Worm (Caenorhabditis elegans) whole organism, L3 larva: ENCODE measurements around the gene srx-86.

Experiments
- R02D3.7 ChIP-seq: fragments of 150-350 bp; optimal IDR thresholded peaks from 2 replicates; lab custom pipeline; 2014; ENCODE audit warnings: missing biosample characterization, missing genetic modification characterization
- ZK546.5 ChIP-seq: sonication (generic microtip); optimal IDR thresholded peaks from 2 replicates; lab custom pipeline; 2017; ENCODE audit warnings: missing biosample characterization, missing genetic modification characterization
- ama-1 ChIP-seq: fragments of 150-350 bp; optimal IDR thresholded peaks from 2 replicates; lab custom pipeline; 2018
- ceh-16 ChIP-seq: sonication (generic microtip); optimal IDR thresholded peaks from 2 replicates; lab custom pipeline; 2017; ENCODE audit warnings: missing biosample characterization, missing genetic modification characterization
- ceh-82 ChIP-seq: fragments of 150-350 bp; optimal IDR thresholded peaks from 2 replicates; lab custom pipeline; 2014; ENCODE audit warnings: missing biosample characterization, missing genetic modification characterization
- ceh-9 ChIP-seq: sonication (generic microtip); optimal IDR thresholded peaks from 2 replicates; lab custom pipeline; 2018; ENCODE audit warnings: missing biosample characterization, missing genetic modification characterization
- daf-12 ChIP-seq: fragments of 150-350 bp; optimal IDR thresholded peaks from 2 replicates; lab custom pipeline; 2014; ENCODE audit warnings: missing biosample characterization, missing genetic modification reagents, missing genetic modification characterization
- egl-27 ChIP-seq: sonication (generic microtip); optimal IDR thresholded peaks from 4 replicates; lab custom pipeline; 2017; ENCODE audit warnings: missing biosample characterization, missing genetic modification reagents, missing genetic modification characterization
- egl-5 ChIP-seq: fragments of 150-350 bp; optimal IDR thresholded peaks from 2 replicates; lab custom pipeline; 2017; ENCODE audit warnings: missing biosample characterization, missing genetic modification reagents, missing genetic modification characterization, inconsistent platforms
- elt-1 ChIP-seq: fragments of 150-350 bp; optimal IDR thresholded peaks from 2 replicates; lab custom pipeline; 2014; ENCODE audit warnings: missing biosample characterization, missing genetic modification characterization
- elt-3 ChIP-seq, 3 experiments: fragments of 150-350 bp in 1 of 3; sonication (generic microtip) in 2 of 3; optimal IDR thresholded peaks; 2 replicates in 2 of 3; 4 replicates in 1 of 3; lab custom pipeline; 2014 to 2017; ENCODE audit warnings: missing biosample characterization in 3 of 3, missing genetic modification characterization in 3 of 3
- eor-1 ChIP-seq, 2 experiments: fragments of 150-350 bp; optimal IDR thresholded peaks; 2 replicates each; lab custom pipeline; 2014 to 2018; ENCODE audit warnings: missing biosample characterization in 2 of 2, missing genetic modification characterization in 2 of 2
- fkh-10 ChIP-seq: sonication (generic microtip); optimal IDR thresholded peaks from 2 replicates; lab custom pipeline; 2017; ENCODE audit warnings: missing biosample characterization, missing genetic modification reagents, missing genetic modification characterization
- fkh-2 ChIP-seq: fragments of 150-350 bp; optimal IDR thresholded peaks from 2 replicates; lab custom pipeline; 2014; ENCODE audit warnings: missing biosample characterization, missing genetic modification reagents, missing genetic modification characterization
- hmg-11 ChIP-seq: sonication (generic microtip); optimal IDR thresholded peaks from 2 replicates; lab custom pipeline; 2016; ENCODE audit warnings: missing genetic modification characterization, missing compliant biosample characterization
- lin-15B ChIP-seq: fragments of 150-350 bp; optimal IDR thresholded peaks from 2 replicates; lab custom pipeline; 2014; ENCODE audit warnings: missing biosample characterization, missing genetic modification characterization
- lin-39 ChIP-seq: fragments of 150-350 bp; optimal IDR thresholded peaks from 2 replicates; lab custom pipeline; 2018; ENCODE audit warnings: missing biosample characterization, missing genetic modification reagents, missing genetic modification characterization
- lsy-12 ChIP-seq: sonication (generic microtip); optimal IDR thresholded peaks from 2 replicates; lab custom pipeline; 2016; ENCODE audit warnings: mild to moderate bottlenecking, missing genetic modification characterization, missing compliant biosample characterization
- mdl-1 ChIP-seq: fragments of 150-350 bp; optimal IDR thresholded peaks from 2 replicates; lab custom pipeline; 2014; ENCODE audit warnings: missing biosample characterization, missing genetic modification characterization
- mml-1 ChIP-seq: fragments of 150-350 bp; sonication (generic microtip); optimal IDR thresholded peaks from 3 replicates; lab custom pipeline; 2014; ENCODE audit warnings: missing biosample characterization, missing genetic modification characterization
- nfya-1 ChIP-seq: sonication (generic microtip); optimal IDR thresholded peaks from 2 replicates; lab custom pipeline; 2017; ENCODE audit warnings: missing genetic modification characterization, mild to moderate bottlenecking, missing compliant biosample characterization, antibody characterized with exemption, moderate library complexity; ENCODE audit not compliant: insufficient read depth
- nhr-11 ChIP-seq: fragments of 150-350 bp; optimal IDR thresholded peaks from 2 replicates; lab custom pipeline; 2014; ENCODE audit warnings: missing biosample characterization, missing genetic modification characterization
- nhr-23 ChIP-seq: fragments of 150-350 bp; optimal IDR thresholded peaks from 2 replicates; lab custom pipeline; 2014; ENCODE audit warnings: missing biosample characterization, missing genetic modification reagents, missing genetic modification characterization
- nhr-237 ChIP-seq: fragments of 150-350 bp; optimal IDR thresholded peaks from 2 replicates; lab custom pipeline; 2014; ENCODE audit warnings: missing biosample characterization, missing genetic modification characterization
- nhr-25 ChIP-seq: sonication (generic microtip); optimal IDR thresholded peaks from 2 replicates; lab custom pipeline; 2017; ENCODE audit warnings: missing biosample characterization, missing genetic modification characterization
- nhr-43 ChIP-seq: sonication (generic microtip); optimal IDR thresholded peaks from 2 replicates; lab custom pipeline; 2016; ENCODE audit warnings: mild to moderate bottlenecking, missing genetic modification characterization, missing compliant biosample characterization; ENCODE audit not compliant: poor library complexity, severe bottlenecking
- nhr-67 ChIP-seq: fragments of 150-350 bp; optimal IDR thresholded peaks from 2 replicates; lab custom pipeline; 2014; ENCODE audit warnings: missing biosample characterization, missing genetic modification characterization
- nhr-76 ChIP-seq: fragments of 150-350 bp; sonication (generic microtip); optimal IDR thresholded peaks from 5 replicates; lab custom pipeline; 2014; ENCODE audit warnings: missing biosample characterization, missing genetic modification characterization
- nhr-77 ChIP-seq: fragments of 150-350 bp; optimal IDR thresholded peaks from 2 replicates; lab custom pipeline; 2014; ENCODE audit warnings: missing biosample characterization, missing genetic modification characterization
- pha-4 ChIP-seq: fragments of 150-350 bp; optimal IDR thresholded peaks from 2 replicates; lab custom pipeline; 2014; ENCODE audit warnings: missing biosample characterization, missing genetic modification reagents, missing genetic modification characterization
- pqm-1 ChIP-seq: fragments of 150-350 bp; optimal IDR thresholded peaks from 2 replicates; lab custom pipeline; 2017; ENCODE audit warnings: missing biosample characterization, missing genetic modification characterization, inconsistent platforms
- sea-2 ChIP-seq: fragments of 150-350 bp; sonication (generic microtip); optimal IDR thresholded peaks from 4 replicates; lab custom pipeline; 2014; ENCODE audit warnings: missing biosample characterization, missing genetic modification reagents, missing genetic modification characterization
- skn-1 ChIP-seq: fragments of 150-350 bp; optimal IDR thresholded peaks from 2 replicates; lab custom pipeline; 2014; ENCODE audit warnings: missing biosample characterization, missing genetic modification characterization
- snpc-4 ChIP-seq: fragments of 150-350 bp; optimal IDR thresholded peaks from 2 replicates; lab custom pipeline; 2014; ENCODE audit warnings: missing biosample characterization, missing genetic modification characterization
- tbx-2 ChIP-seq: sonication (generic microtip); optimal IDR thresholded peaks from 2 replicates; lab custom pipeline; 2016; ENCODE audit warnings: mild to moderate bottlenecking, missing genetic modification characterization, missing compliant biosample characterization
- unc-39 ChIP-seq: sonication (generic microtip); optimal IDR thresholded peaks from 4 replicates; lab custom pipeline; 2017; ENCODE audit warnings: missing biosample characterization, missing genetic modification characterization
- zag-1 ChIP-seq: fragments of 150-350 bp; optimal IDR thresholded peaks from 2 replicates; lab custom pipeline; 2014; ENCODE audit warnings: missing biosample characterization, missing genetic modification characterization
- ztf-11 ChIP-seq: fragments of 150-350 bp; optimal IDR thresholded peaks from 2 replicates; lab custom pipeline; 2014; ENCODE audit warnings: missing biosample characterization, missing genetic modification characterization
- ztf-4 ChIP-seq: fragments of 150-350 bp; optimal IDR thresholded peaks from 2 replicates; lab custom pipeline; 2014; ENCODE audit warnings: missing biosample characterization, missing genetic modification characterization

Gene srx-86

ce11 chrV:11541284-11541683 lies 21.5 kb upstream of the srx-86 start:
- TF ChIP-seq R02D3.7 (tag; lab: Kevin White, UChicago) (no peak), eor-1 (tag; optimal IDR thresholded peaks at IDR 0.05; lab: Kevin White, UChicago) (no peak), elt-1 (no peak), fkh-2 (tag; lab: Kevin White, UChicago) (no peak)
- TF ChIP-seq, all 47 proteins: peak for 0

ce11 chrV:11543564-11543963 lies 19.2 kb upstream of the srx-86 start, which contains the start of gene F38B7.2:
Gene F38B7.2 (plus strand): TSS chrV:11543963.
- TF ChIP-seq pqm-1 (tag; lab: Kevin White, UChicago) (no peak), sea-2 (GFP tag; lab: Kevin White, UChicago) (no peak), lsy-12 (tag; lab: Kevin White, UChicago) (no peak), skn-1 (no peak), nhr-25 (tag; lab: Kevin White, UChicago) (peak; percentile 76), ztf-4 (tag; lab: Kevin White, UChicago) (no peak), ztf-11 (tag; lab: Kevin White, UChicago) (no peak), lin-15B (no peak), fkh-2 (tag; lab: Kevin White, UChicago) (no peak), egl-27 (tag; lab: Kevin White, UChicago) (peak; percentile 28), hmg-11 (tag; lab: Kevin White, UChicago) (no peak), ama-1 (lab: Kevin White, UChicago) (no peak), ceh-16 (tag; lab: Kevin White, UChicago) (no peak), nhr-237 (tag; lab: Kevin White, UChicago) (no peak), nhr-43 (peak; percentile 68), R02D3.7 (tag; lab: Kevin White, UChicago) (no peak), ceh-82 (tag; lab: Kevin White, UChicago) (no peak), zag-1 (tag; lab: Kevin White, UChicago) (no peak), snpc-4 (tag; lab: Kevin White, UChicago) (no peak), nhr-11 (tag; lab: Kevin White, UChicago) (no peak), nfya-1 (tag; lab: Kevin White, UChicago) (peak; percentile 11), daf-12 (no peak), mdl-1 (tag; lab: Kevin White, UChicago) (no peak), elt-1 (peak; percentile 29), egl-5 (tag; lab: Kevin White, UChicago) (no peak), nhr-23 (tag; lab: Kevin White, UChicago) (peak; percentile 72), fkh-10 (GFP tag; lab: Kevin White, UChicago) (no peak), tbx-2 (tag; lab: Kevin White, UChicago) (no peak), nhr-67 (tag; lab: Kevin White, UChicago) (no peak), elt-3 (tag; optimal IDR thresholded peaks at IDR 0.05; lab: Kevin White, UChicago) (no peak), pha-4 (tag; lab: Kevin White, UChicago) (no peak)
- TF ChIP-seq, all 47 proteins: peak for 6

- TF ChIP-seq pha-4 (tag; lab: Kevin White, UChicago) (no peak), unc-39 (no peak), nfya-1 (tag; lab: Kevin White, UChicago) (no peak), zag-1 (tag; lab: Kevin White, UChicago) (no peak), nhr-77 (tag; lab: Kevin White, UChicago) (no peak), nhr-11 (tag; lab: Kevin White, UChicago) (no peak), elt-1 (no peak), ZK546.5 (no peak), nhr-76 (no peak), fkh-2 (tag; lab: Kevin White, UChicago) (no peak), nhr-25 (tag; lab: Kevin White, UChicago) (no peak), skn-1 (no peak), lin-39 (tag; lab: Kevin White, UChicago) (no peak), elt-3 (tag; optimal IDR thresholded peaks at IDR 0.05; lab: Kevin White, UChicago) (no peak), mdl-1 (tag; lab: Kevin White, UChicago) (no peak), mml-1 (tag; lab: Kevin White, UChicago) (no peak), ceh-16 (tag; lab: Kevin White, UChicago) (no peak), ceh-9 (tag; lab: Kevin White, UChicago) (no peak), tbx-2 (tag; lab: Kevin White, UChicago) (no peak)
Observed at ce11 chrV:11545227-11545626, 17.5 kb upstream of the srx-86 start, which contains the start of gene F38B7.10. Gene F38B7.10 (plus strand): TSS chrV:11545527.
